Worm (Caenorhabditis elegans) whole organism, young adult: ENCODE measurements around the gene bpl-1.
A peak's percentile ranks its signal among the peaks of the same experiment; 100 is the strongest.

Experiments
- C17E4.6 ChIP-seq: fragments of 200-800 bp; sonication (Bioruptor generic); IDR thresholded peaks from 2 replicates; pipeline ENCODE4 v1.3.6; 2022; ENCODE audit warnings: missing genetic modification reagents, missing genetic modification characterization, missing compliant biosample characterization
- D2030.7 ChIP-seq: fragments of 200-800 bp; sonication (Bioruptor generic); IDR thresholded peaks from 2 replicates; pipeline ENCODE4 v1.3.6; 2022; ENCODE audit warnings: missing genetic modification reagents, missing genetic modification characterization, missing compliant biosample characterization
- F10E7.11 ChIP-seq: sonication (generic microtip); optimal IDR thresholded peaks from 2 replicates; lab custom pipeline; 2017; ENCODE audit warnings: mild to moderate bottlenecking, missing genetic modification characterization, moderate library complexity, missing compliant biosample characterization
- F22D6.2 ChIP-seq: sonication (generic microtip); optimal IDR thresholded peaks from 2 replicates; lab custom pipeline; 2016; ENCODE audit warnings: mild to moderate bottlenecking, missing genetic modification characterization, missing compliant biosample characterization
- F23B12.7 ChIP-seq: sonication (generic microtip); optimal IDR thresholded peaks from 2 replicates; lab custom pipeline; 2017; ENCODE audit warnings: missing genetic modification characterization, mild to moderate bottlenecking, missing compliant biosample characterization, antibody characterized with exemption, moderate library complexity; ENCODE audit not compliant: insufficient read depth
- F37B4.10 ChIP-seq: fragments of 200-800 bp; sonication (Bioruptor generic); IDR thresholded peaks from 2 replicates; pipeline ENCODE4 v1.3.6; 2022; ENCODE audit warnings: missing genetic modification characterization, missing compliant biosample characterization
- F57C9.4 ChIP-seq: sonication (generic microtip); optimal IDR thresholded peaks from 2 replicates; lab custom pipeline; 2017; ENCODE audit warnings: mild to moderate bottlenecking, missing genetic modification characterization, missing compliant biosample characterization
- T26A5.8 ChIP-seq: sonication (generic microtip); optimal IDR thresholded peaks from 2 replicates; lab custom pipeline; 2016; ENCODE audit warnings: missing genetic modification characterization, missing compliant biosample characterization
- Y79H2A.3 ChIP-seq: fragments of 200-800 bp; sonication (Bioruptor generic); conservative IDR thresholded peaks from 2 replicates; pipeline ENCODE4 v1.3.6; 2022; ENCODE audit warnings: missing genetic modification reagents, missing genetic modification characterization, missing compliant biosample characterization
- aptf-2 ChIP-seq: fragments of 200-800 bp; sonication (Bioruptor generic); conservative IDR thresholded peaks from 2 replicates; pipeline ENCODE4 v1.3.6; 2022; ENCODE audit warnings: missing genetic modification reagents, missing genetic modification characterization, missing compliant biosample characterization
- atf-7 ChIP-seq: sonication (generic microtip); optimal IDR thresholded peaks from 2 replicates; lab custom pipeline; 2017; ENCODE audit warnings: mild to moderate bottlenecking, missing genetic modification characterization, missing compliant biosample characterization
- athp-1 ChIP-seq: sonication (generic microtip); optimal IDR thresholded peaks from 2 replicates; lab custom pipeline; 2017; ENCODE audit warnings: mild to moderate bottlenecking, missing genetic modification characterization, missing compliant biosample characterization
- attf-5 ChIP-seq: fragments of 200-800 bp; sonication (Bioruptor generic); optimal IDR thresholded peaks from 2 replicates; lab custom pipeline; 2018; ENCODE audit warnings: mild to moderate bottlenecking, missing genetic modification characterization, missing compliant biosample characterization
- bed-2 ChIP-seq: fragments of 200-800 bp; sonication (Bioruptor generic); IDR thresholded peaks from 2 replicates; pipeline ENCODE4 v1.3.6; 2022; ENCODE audit warnings: missing genetic modification reagents, missing genetic modification characterization, missing compliant biosample characterization
- ceh-79 ChIP-seq: sonication (generic microtip); optimal IDR thresholded peaks from 2 replicates; lab custom pipeline; 2017; ENCODE audit warnings: mild to moderate bottlenecking, missing genetic modification characterization, missing compliant biosample characterization
- chd-7 ChIP-seq: sonication (generic microtip); optimal IDR thresholded peaks from 2 replicates; lab custom pipeline; 2016; ENCODE audit warnings: mild to moderate bottlenecking, missing genetic modification characterization, moderate library complexity, missing compliant biosample characterization
- dox-1 ChIP-seq: fragments of 200-800 bp; sonication (Bioruptor generic); IDR thresholded peaks from 2 replicates; pipeline ENCODE4 v1.3.6; 2022; ENCODE audit warnings: missing genetic modification reagents, missing genetic modification characterization, missing compliant biosample characterization
- dpff-1 ChIP-seq: sonication (generic microtip); optimal IDR thresholded peaks from 2 replicates; lab custom pipeline; 2017; ENCODE audit warnings: mild to moderate bottlenecking, missing genetic modification characterization, missing compliant biosample characterization
- dpl-1 ChIP-seq: fragments of 150-350 bp; optimal IDR thresholded peaks from 2 replicates; lab custom pipeline; 2014; ENCODE audit warnings: missing biosample characterization, missing genetic modification reagents, missing genetic modification characterization
- ets-4 ChIP-seq: fragments of 200-800 bp; sonication (Bioruptor generic); optimal IDR thresholded peaks from 2 replicates; lab custom pipeline; 2018; ENCODE audit warnings: mild to moderate bottlenecking, missing genetic modification characterization, missing compliant biosample characterization
- fkh-3 ChIP-seq: sonication (generic microtip); optimal IDR thresholded peaks from 2 replicates; lab custom pipeline; 2016; ENCODE audit warnings: mild to moderate bottlenecking, missing genetic modification characterization, missing compliant biosample characterization
- gei-17 ChIP-seq: fragments of 200-800 bp; sonication (Bioruptor generic); optimal IDR thresholded peaks from 2 replicates; lab custom pipeline; 2018; ENCODE audit warnings: mild to moderate bottlenecking, missing genetic modification characterization, missing compliant biosample characterization
- him-1 ChIP-seq: sonication (generic microtip); optimal IDR thresholded peaks from 2 replicates; lab custom pipeline; 2016; ENCODE audit warnings: missing genotype, missing genetic modification reagents, missing genetic modification characterization, missing compliant biosample characterization
- let-607 ChIP-seq, 2 experiments: fragments of 200-800 bp in 1 of 2; sonication (Bioruptor generic) in 1 of 2; sonication (generic microtip) in 1 of 2; optimal IDR thresholded peaks; 2 replicates each; lab custom pipeline; 2016 to 2018; ENCODE audit warnings: mild to moderate bottlenecking in 2 of 2, missing compliant biosample characterization in 2 of 2, missing genetic modification characterization in 2 of 2, moderate library complexity in 2 of 2, missing genotype in 1 of 2
- lin-26 ChIP-seq: fragments of 200-800 bp; sonication (Bioruptor generic); IDR thresholded peaks from 2 replicates; pipeline ENCODE4 v1.3.6; 2022; ENCODE audit warnings: missing genetic modification reagents, missing genetic modification characterization, missing compliant biosample characterization
- lin-35 ChIP-seq, 3 experiments: fragments of 150-350 bp in 2 of 3; sonication (generic microtip) in 1 of 3; optimal IDR thresholded peaks; 2 replicates each; lab custom pipeline; 2014 to 2018; ENCODE audit warnings: missing biosample characterization in 3 of 3, missing genetic modification characterization in 3 of 3, missing genetic modification reagents in 3 of 3
- lin-40 ChIP-seq: sonication (generic microtip); optimal IDR thresholded peaks from 2 replicates; lab custom pipeline; 2016; ENCODE audit warnings: missing genetic modification characterization, mild to moderate bottlenecking, missing compliant biosample characterization, missing genotype, missing genetic modification reagents
- lin-54 ChIP-seq: fragments of 200-800 bp; sonication (Bioruptor generic); optimal IDR thresholded peaks from 2 replicates; lab custom pipeline; 2018; ENCODE audit warnings: mild to moderate bottlenecking, missing genetic modification characterization, missing compliant biosample characterization
- madf-10 ChIP-seq: sonication (generic microtip); optimal IDR thresholded peaks from 2 replicates; lab custom pipeline; 2016; ENCODE audit warnings: mild to moderate bottlenecking, missing genetic modification characterization, missing compliant biosample characterization
- madf-3 ChIP-seq: fragments of 200-800 bp; sonication (Bioruptor generic); IDR thresholded peaks from 2 replicates; pipeline ENCODE4 v1.3.6; 2022; ENCODE audit warnings: missing genetic modification reagents, missing genetic modification characterization, missing compliant biosample characterization
- madf-6 ChIP-seq: fragments of 200-800 bp; sonication (Bioruptor generic); IDR thresholded peaks from 2 replicates; pipeline ENCODE4 v1.3.6; 2022; ENCODE audit warnings: missing genetic modification reagents, missing genetic modification characterization, missing compliant biosample characterization
- mcd-1 ChIP-seq: fragments of 200-800 bp; sonication (Bioruptor generic); IDR thresholded peaks from 2 replicates; pipeline ENCODE4 v1.3.6; 2022; ENCODE audit warnings: missing genetic modification reagents, missing genetic modification characterization, missing compliant biosample characterization
- mel-28 ChIP-seq: sonication (generic microtip); optimal IDR thresholded peaks from 2 replicates; lab custom pipeline; 2016; ENCODE audit warnings: borderline replicate concordance, mild to moderate bottlenecking, missing genetic modification characterization, missing compliant biosample characterization
- nhr-80 ChIP-seq: sonication (generic microtip); optimal IDR thresholded peaks from 2 replicates; lab custom pipeline; 2016; ENCODE audit warnings: missing genetic modification characterization, missing compliant biosample characterization
- pha-4 ChIP-seq: fragments of 150-350 bp; sonication (generic microtip); optimal IDR thresholded peaks from 2 replicates; lab custom pipeline; 2014; ENCODE audit warnings: missing biosample characterization, missing genetic modification reagents, missing genetic modification characterization
- repo-1 ChIP-seq: sonication (generic microtip); optimal IDR thresholded peaks from 2 replicates; lab custom pipeline; 2017; ENCODE audit warnings: mild to moderate bottlenecking, missing genetic modification characterization, missing compliant biosample characterization
- snpc-1.1 ChIP-seq: sonication (generic microtip); optimal IDR thresholded peaks from 2 replicates; lab custom pipeline; 2017; ENCODE audit warnings: missing genetic modification characterization, mild to moderate bottlenecking, missing compliant biosample characterization, antibody characterized with exemption, moderate library complexity, missing genotype, missing genetic modification reagents; ENCODE audit not compliant: insufficient read depth
- tbp1 ChIP-seq: fragments of 200-800 bp; sonication (Bioruptor generic); optimal IDR thresholded peaks from 2 replicates; lab custom pipeline; 2018; ENCODE audit warnings: mild to moderate bottlenecking, missing genetic modification characterization, missing compliant biosample characterization
- unc-130 ChIP-seq: sonication (generic microtip); optimal IDR thresholded peaks from 2 replicates; lab custom pipeline; 2016; ENCODE audit warnings: missing genetic modification reagents, missing genetic modification characterization, missing compliant biosample characterization
- ztf-18 ChIP-seq: sonication (generic microtip); optimal IDR thresholded peaks from 2 replicates; lab custom pipeline; 2016; ENCODE audit warnings: missing genotype, mild to moderate bottlenecking, missing genetic modification characterization, missing compliant biosample characterization
- ztf-22 ChIP-seq: fragments of 200-800 bp; sonication (Bioruptor generic); optimal IDR thresholded peaks from 2 replicates; lab custom pipeline; 2018; ENCODE audit warnings: mild to moderate bottlenecking, missing genetic modification characterization, moderate library complexity, missing compliant biosample characterization
- ztf-3 ChIP-seq: fragments of 200-800 bp; sonication (Bioruptor generic); optimal IDR thresholded peaks from 2 replicates; lab custom pipeline; 2018; ENCODE audit warnings: mild to moderate bottlenecking, missing genetic modification characterization, missing compliant biosample characterization

bpl-1 gene

ce11 chrII:6327317-6327716 is 53.3 kb downstream of the bpl-1 start (continued):
- TF ChIP-seq ztf-22, result no peak
- no peak for TF ChIP-seq dpl-1
- TF ChIP-seq F10E7.11 (tag; lab: Kevin White, UChicago), result no peak
- no peak for TF ChIP-seq F22D6.2 (tag; lab: Kevin White, UChicago)
- peak; percentile 30 for TF ChIP-seq tbp1 (GFP tag; lab: Kevin White, UChicago)
- peak; percentile 5 for TF ChIP-seq lin-40
- TF ChIP-seq ets-4 (GFP tag; lab: Kevin White, UChicago), result peak; percentile 90
- peak; percentile 62 for TF ChIP-seq dox-1
- TF ChIP-seq lin-26 (GFP tag; lab: Robert Waterston, UW), result no peak
- no peak for TF ChIP-seq D2030.7 (GFP tag; lab: Robert Waterston, UW)
- TF ChIP-seq F37B4.10 (GFP tag; lab: Robert Waterston, UW), result no peak
- no peak for TF ChIP-seq ztf-18 (tag; lab: Kevin White, UChicago)
- no peak for TF ChIP-seq C17E4.6 (GFP tag; lab: Robert Waterston, UW)
- no peak for TF ChIP-seq F57C9.4 (tag; lab: Kevin White, UChicago)
- TF ChIP-seq unc-130 (GFP tag; lab: Kevin White, UChicago), result no peak
- TF ChIP-seq ztf-3 (GFP tag; lab: Kevin White, UChicago), result no peak
- TF ChIP-seq mel-28, result no peak
- TF ChIP-seq ceh-79, result no peak
- no peak for TF ChIP-seq mcd-1 (GFP tag; lab: Robert Waterston, UW)
- TF ChIP-seq lin-35 (GFP tag; optimal IDR thresholded peaks at IDR 0.05; lab: Kevin White, UChicago), result no peak
- no peak for TF ChIP-seq Y79H2A.3 (GFP tag; lab: Robert Waterston, UW)
- TF ChIP-seq pha-4 (tag; lab: Kevin White, UChicago), result no peak
- peak; percentile 98 for TF ChIP-seq nhr-80 (tag; lab: Kevin White, UChicago)
- TF ChIP-seq madf-6 (GFP tag; lab: Robert Waterston, UW), result no peak
- TF ChIP-seq aptf-2, result no peak
- TF ChIP-seq madf-10, result no peak
- no peak for TF ChIP-seq snpc-1.1 (tag; lab: Kevin White, UChicago)
- peak; percentile 26 for TF ChIP-seq atf-7 (tag; lab: Kevin White, UChicago)
- TF ChIP-seq madf-3 (GFP tag; lab: Robert Waterston, UW), result no peak
- no peak for TF ChIP-seq chd-7 (tag; lab: Kevin White, UChicago)
- TF ChIP-seq repo-1 (tag; lab: Kevin White, UChicago), result no peak
- TF ChIP-seq F23B12.7 (tag; lab: Kevin White, UChicago), result no peak
- no peak for TF ChIP-seq him-1
- TF ChIP-seq dpff-1 (tag; lab: Kevin White, UChicago), result no peak
- no peak for TF ChIP-seq gei-17 (GFP tag; lab: Kevin White, UChicago)
- TF ChIP-seq bed-2, result no peak
- TF ChIP-seq lin-54 (GFP tag; lab: Kevin White, UChicago), result peak; percentile 28
- no peak for TF ChIP-seq T26A5.8 (tag; lab: Kevin White, UChicago)

- TF ChIP-seq attf-5 (GFP tag; lab: Kevin White, UChicago), result peak; percentile 2
- peak; percentile 36 for TF ChIP-seq atf-7 (tag; lab: Kevin White, UChicago)
- no peak for TF ChIP-seq athp-1 (tag; lab: Kevin White, UChicago)
- peak; percentile 37 for TF ChIP-seq ztf-18 (tag; lab: Kevin White, UChicago)
- peak; percentile 56; the same call in 1 of the 2 replicates for TF ChIP-seq dox-1
- TF ChIP-seq madf-10, result no peak
- TF ChIP-seq ets-4 (GFP tag; lab: Kevin White, UChicago), result peak; percentile 88
- no peak for TF ChIP-seq fkh-3 (tag; lab: Kevin White, UChicago)
- peak; percentile 98 for TF ChIP-seq nhr-80 (tag; lab: Kevin White, UChicago)
- peak; percentile 62 for TF ChIP-seq ztf-22
- no peak for TF ChIP-seq F22D6.2 (tag; lab: Kevin White, UChicago)
- peak in 1 of 2 experiments; percentile 30 for TF ChIP-seq let-607 (tag; optimal IDR thresholded peaks at IDR 0.05; lab: Kevin White, UChicago)
- TF ChIP-seq, all 124 proteins: peak for 8
These were observed 54.7 kb downstream of the bpl-1 start for ce11 chrII:6328672-6329071.
